Fruit fly (Drosophila melanogaster) whole organism, embryonic: Measurements from ENCODE around the gene CG13048.

Experiments
- CG10366 ChIP-seq: fragments of 200-800 bp; sonication (Bioruptor generic); IDR thresholded peaks from 2 replicates; pipeline ENCODE4 v1.3.6; 2022; ENCODE audit warnings: missing biosample characterization, missing genetic modification characterization
- CG10959 ChIP-seq: fragments of 200-800 bp; sonication (Bioruptor generic); IDR thresholded peaks from 2 replicates; pipeline ENCODE4 v1.3.6; 2022; ENCODE audit warnings: missing biosample characterization, missing genetic modification characterization
- CG10979 ChIP-seq: fragments of 200-800 bp; sonication (Bioruptor generic); optimal IDR thresholded peaks from 2 replicates; lab custom pipeline; 2018; ENCODE audit warnings: missing biosample characterization, mild to moderate bottlenecking, missing genetic modification characterization, moderate library complexity
- CG11504 ChIP-seq: fragments of 200-800 bp; sonication (Bioruptor generic); optimal IDR thresholded peaks from 3 replicates; lab custom pipeline; 2019; ENCODE audit warnings: missing biosample characterization, mild to moderate bottlenecking, missing genetic modification characterization, moderate library complexity
- CG11695 ChIP-seq: fragments of 200-800 bp; sonication (Bioruptor generic); IDR thresholded peaks from 3 replicates; pipeline ENCODE4 v1.3.6; 2022; ENCODE audit warnings: missing biosample characterization, missing genetic modification characterization
- CG12071 ChIP-seq: fragments of 200-800 bp; sonication (Bioruptor generic); optimal IDR thresholded peaks from 3 replicates; lab custom pipeline; 2018; ENCODE audit warnings: missing biosample characterization, mild to moderate bottlenecking, missing genetic modification characterization
- CG1233 ChIP-seq: fragments of 200-800 bp; sonication (Bioruptor generic); optimal IDR thresholded peaks from 4 replicates; lab custom pipeline; 2018; ENCODE audit warnings: missing biosample characterization, mild to moderate bottlenecking, missing genetic modification characterization
- CG14667 ChIP-seq: fragments of 200-800 bp; sonication (Bioruptor generic); IDR thresholded peaks from 2 replicates; pipeline ENCODE4 v1.3.6; 2022; ENCODE audit warnings: missing biosample characterization, missing genetic modification characterization
- CG14965 ChIP-seq: fragments of 200-800 bp; sonication (Bioruptor generic); optimal IDR thresholded peaks from 2 replicates; lab custom pipeline; 2016; ENCODE audit warnings: missing biosample characterization, missing genetic modification characterization, borderline replicate concordance
- CG1529 ChIP-seq: fragments of 200-800 bp; sonication (Bioruptor generic); optimal IDR thresholded peaks from 3 replicates; lab custom pipeline; 2018; ENCODE audit warnings: missing biosample characterization, missing genetic modification characterization
- CG1602 ChIP-seq: fragments of 200-800 bp; sonication (Bioruptor generic); optimal IDR thresholded peaks from 3 replicates; lab custom pipeline; 2016; ENCODE audit warnings: missing biosample characterization, missing genetic modification characterization
- CG16815 ChIP-seq: fragments of 200-800 bp; sonication (Bioruptor generic); optimal IDR thresholded peaks from 3 replicates; lab custom pipeline; 2017; ENCODE audit warnings: missing biosample characterization, mild to moderate bottlenecking, missing genetic modification characterization
- CG17328 ChIP-seq: fragments of 200-800 bp; sonication (Bioruptor generic); IDR thresholded peaks from 2 replicates; pipeline ENCODE4 v1.3.6; 2022; ENCODE audit warnings: missing biosample characterization, missing genetic modification characterization
- CG17612 ChIP-seq: fragments of 200-800 bp; sonication (Bioruptor generic); IDR thresholded peaks from 2 replicates; pipeline ENCODE4 v1.3.6; 2022; ENCODE audit warnings: missing biosample characterization, missing genetic modification characterization
- CG18764 ChIP-seq: fragments of 200-800 bp; sonication (Bioruptor generic); optimal IDR thresholded peaks from 3 replicates; lab custom pipeline; 2016; ENCODE audit warnings: missing biosample characterization, missing genetic modification characterization
- CG31441 ChIP-seq: fragments of 200-800 bp; sonication (Bioruptor generic); IDR thresholded peaks from 2 replicates; pipeline ENCODE4 v1.3.6; 2022; ENCODE audit warnings: missing biosample characterization, missing genetic modification characterization
- CG3281 ChIP-seq: fragments of 200-800 bp; sonication (Bioruptor generic); optimal IDR thresholded peaks from 3 replicates; lab custom pipeline; 2017; ENCODE audit warnings: missing biosample characterization, mild to moderate bottlenecking, missing genetic modification characterization
- CG4404 ChIP-seq: fragments of 200-800 bp; sonication (Bioruptor generic); IDR thresholded peaks from 2 replicates; pipeline ENCODE4 v1.3.6; 2022; ENCODE audit warnings: missing biosample characterization, missing genetic modification characterization
- CG5953 ChIP-seq: fragments of 200-800 bp; sonication (Bioruptor generic); IDR thresholded peaks from 2 replicates; pipeline ENCODE4 v1.3.6; 2022; ENCODE audit warnings: missing biosample characterization, missing genetic modification characterization
- CG8089 ChIP-seq: fragments of 200-800 bp; sonication (Bioruptor generic); optimal IDR thresholded peaks from 3 replicates; lab custom pipeline; 2016; ENCODE audit warnings: missing biosample characterization, missing genetic modification characterization
- CG9609 ChIP-seq: fragments of 200-800 bp; sonication (Bioruptor generic); optimal IDR thresholded peaks from 3 replicates; lab custom pipeline; 2016; ENCODE audit warnings: missing biosample characterization, missing genetic modification characterization
- Dfd ChIP-seq, 2 experiments: fragments of >200 bp; optimal IDR thresholded peaks; 2 replicates each; lab custom pipeline; 2017; ENCODE audit warnings: missing biosample characterization in 2 of 2, missing genetic modification characterization in 2 of 2
- Dll ChIP-seq: fragments of 200-800 bp; sonication (Bioruptor generic); IDR thresholded peaks from 4 replicates; pipeline ENCODE4 v1.3.6; 2022; ENCODE audit warnings: missing biosample characterization, missing genetic modification characterization; ENCODE audit not compliant: partially characterized antibody
- Ets65A ChIP-seq: fragments of 200-800 bp; sonication (Bioruptor generic); peaks from one replicate; lab custom pipeline; 2016; ENCODE audit warnings: missing biosample characterization, missing genetic modification characterization
- GATAe ChIP-seq: fragments of 200-800 bp; sonication (Bioruptor generic); conservative IDR thresholded peaks from 2 replicates; pipeline ENCODE4 v1.3.6; 2022; ENCODE audit warnings: missing biosample characterization, missing genetic modification characterization
- Hr51 ChIP-seq, 2 experiments: fragments of 200-800 bp; sonication (Bioruptor generic); optimal IDR thresholded peaks; 2 replicates in 1 of 2; 3 replicates in 1 of 2; lab custom pipeline; 2016 to 2018; ENCODE audit warnings: missing biosample characterization in 2 of 2, missing genetic modification characterization in 2 of 2, mild to moderate bottlenecking in 1 of 2, moderate library complexity in 1 of 2
- MESR4 ChIP-seq: fragments of 200-800 bp; sonication (Bioruptor generic); optimal IDR thresholded peaks from 2 replicates; lab custom pipeline; 2018; ENCODE audit warnings: missing biosample characterization, mild to moderate bottlenecking, missing genetic modification characterization, moderate library complexity
- MTF-1 ChIP-seq: fragments of 200-800 bp; sonication (Bioruptor generic); optimal IDR thresholded peaks from 2 replicates; lab custom pipeline; 2018; ENCODE audit warnings: missing biosample characterization, mild to moderate bottlenecking, missing genetic modification characterization, borderline replicate concordance
- Mrtf ChIP-seq: fragments of 200-800 bp; sonication (Bioruptor generic); IDR thresholded peaks from 3 replicates; pipeline ENCODE4 v1.3.6; 2022; ENCODE audit warnings: missing biosample characterization, missing genetic modification characterization
- NC2β ChIP-seq: fragments of 200-800 bp; sonication (Bioruptor generic); optimal IDR thresholded peaks from 2 replicates; lab custom pipeline; 2016; ENCODE audit warnings: missing biosample characterization, missing genetic modification characterization
- Neu2 ChIP-seq: fragments of 200-800 bp; sonication (Bioruptor generic); optimal IDR thresholded peaks from 3 replicates; lab custom pipeline; 2016; ENCODE audit warnings: missing biosample characterization, missing genetic modification characterization, borderline replicate concordance
- Nf-YA ChIP-seq: fragments of 200-800 bp; sonication (Bioruptor generic); IDR thresholded peaks from 2 replicates; pipeline ENCODE4 v1.3.6; 2022; ENCODE audit warnings: missing biosample characterization, missing genetic modification characterization
- Nf-YC ChIP-seq: fragments of 200-800 bp; optimal IDR thresholded peaks from 3 replicates; lab custom pipeline; 2019; ENCODE audit warnings: missing biosample characterization, mild to moderate bottlenecking, missing genetic modification characterization, moderate library complexity
- Oli ChIP-seq: fragments of 200-800 bp; sonication (Bioruptor generic); optimal IDR thresholded peaks from 2 replicates; lab custom pipeline; 2018; ENCODE audit warnings: missing biosample characterization, mild to moderate bottlenecking, missing genetic modification characterization, moderate library complexity
- Sox100B ChIP-seq: fragments of 200-800 bp; sonication (Bioruptor generic); optimal IDR thresholded peaks from 3 replicates; lab custom pipeline; 2018; ENCODE audit warnings: missing biosample characterization, mild to moderate bottlenecking, missing genetic modification characterization
- Stat92E ChIP-seq, 3 experiments: fragments of >200 bp in 2 of 3; fragments of 200-800 bp in 1 of 3; sonication (Bioruptor generic) in 1 of 3; optimal IDR thresholded peaks; 2 replicates each; lab custom pipeline; 2017 to 2019; ENCODE audit warnings: missing biosample characterization in 3 of 3, missing genetic modification characterization in 3 of 3, mild to moderate bottlenecking in 1 of 3, moderate library complexity in 1 of 3
- az2 ChIP-seq: fragments of 200-800 bp; sonication (Bioruptor generic); optimal IDR thresholded peaks from 3 replicates; lab custom pipeline; 2016; ENCODE audit warnings: missing biosample characterization, missing genetic modification characterization
- bcd ChIP-seq: fragments of 200-800 bp; sonication (Bioruptor generic); optimal IDR thresholded peaks from 2 replicates; lab custom pipeline; 2017; ENCODE audit warnings: missing biosample characterization, mild to moderate bottlenecking, missing genetic modification characterization
- br ChIP-seq: fragments of >200 bp; optimal IDR thresholded peaks from 2 replicates; lab custom pipeline; 2017
- cato ChIP-seq: fragments of 200-800 bp; sonication (Bioruptor generic); optimal IDR thresholded peaks from 2 replicates; lab custom pipeline; 2016; ENCODE audit warnings: missing biosample characterization, missing genetic modification characterization, borderline replicate concordance
- cg ChIP-seq: fragments of 200-800 bp; sonication (Bioruptor generic); optimal IDR thresholded peaks from 3 replicates; lab custom pipeline; 2019; ENCODE audit warnings: missing biosample characterization, mild to moderate bottlenecking, missing genetic modification characterization, moderate library complexity
- eyg ChIP-seq: fragments of 200-800 bp; sonication (Bioruptor generic); optimal IDR thresholded peaks from 3 replicates; lab custom pipeline; 2016; ENCODE audit warnings: missing biosample characterization, missing genetic modification characterization
- her ChIP-seq: fragments of 200-800 bp; sonication (Bioruptor generic); optimal IDR thresholded peaks from 2 replicates; lab custom pipeline; 2016; ENCODE audit warnings: missing biosample characterization, missing genetic modification characterization
- hkb ChIP-seq, 2 experiments: fragments of 200-800 bp in 1 of 2; fragments of >200 bp in 1 of 2; sonication (Bioruptor generic) in 1 of 2; IDR thresholded peaks in 1 of 2; optimal IDR thresholded peaks in 1 of 2; 2 replicates each; pipeline versions ENCODE4 v1.3.6 to Lab custom; 2017 to 2022; ENCODE audit warnings: missing biosample characterization in 1 of 2, missing genetic modification characterization in 1 of 2
- mirr ChIP-seq: fragments of 200-800 bp; sonication (Bioruptor generic); optimal IDR thresholded peaks from 3 replicates; lab custom pipeline; 2018; ENCODE audit warnings: missing biosample characterization, mild to moderate bottlenecking, missing genetic modification characterization
- phol ChIP-seq: fragments of 200-800 bp; sonication (Bioruptor generic); optimal IDR thresholded peaks from 3 replicates; lab custom pipeline; 2018; ENCODE audit warnings: missing biosample characterization, mild to moderate bottlenecking, missing genetic modification characterization, moderate library complexity
- shn ChIP-seq: fragments of 200-800 bp; sonication (Bioruptor generic); optimal IDR thresholded peaks from 3 replicates; lab custom pipeline; 2016; ENCODE audit warnings: missing biosample characterization, missing genetic modification characterization
- trem ChIP-seq: fragments of 200-800 bp; optimal IDR thresholded peaks from 3 replicates; lab custom pipeline; 2019; ENCODE audit warnings: missing biosample characterization, mild to moderate bottlenecking, missing genetic modification characterization, moderate library complexity
- vfl ChIP-seq: fragments of 200-800 bp; sonication (Bioruptor generic); optimal IDR thresholded peaks from 2 replicates; lab custom pipeline; 2016; ENCODE audit warnings: missing biosample characterization, missing genetic modification characterization

CG13048 gene

DNA sequence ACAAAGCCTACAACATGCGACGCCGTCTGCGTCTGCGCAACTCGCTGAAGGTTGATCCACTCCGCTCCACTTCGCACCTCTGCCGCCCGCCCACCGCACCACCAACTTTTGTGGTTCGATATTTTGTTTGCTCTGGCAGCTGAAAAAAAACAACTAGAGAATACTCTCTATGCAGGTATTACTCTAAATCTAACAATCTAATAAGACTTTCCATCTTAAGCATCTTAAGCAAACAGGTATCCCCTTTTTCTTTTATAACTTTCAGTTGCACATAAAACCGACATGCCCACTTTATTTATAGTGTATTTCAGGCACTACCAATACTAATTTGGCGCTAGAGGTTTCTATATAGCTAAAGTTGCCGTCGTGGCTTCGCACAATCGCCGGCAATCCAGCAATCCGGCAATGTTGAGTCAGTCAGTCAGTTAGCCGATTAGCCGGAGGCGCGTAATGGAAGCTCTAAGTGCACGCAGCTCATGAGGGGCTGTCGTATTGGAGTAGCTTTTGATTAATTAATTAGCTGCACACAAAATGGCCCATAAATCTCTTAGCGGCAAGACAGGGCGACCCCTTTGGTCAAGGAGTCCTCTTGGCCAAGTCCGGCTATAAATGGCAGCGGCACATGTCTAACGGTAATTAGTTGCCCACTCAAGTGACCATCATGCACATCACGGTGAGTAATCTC is 44.6 kb upstream of the CG13048 start, which contains the start of gene CG13058 (continued):
- TF ChIP-seq CG14667 (GFP tag; lab: Robert Waterston, UW) (0 out of 2 replicates have a peak, but pooled peaks have one; percentile 22), Sox100B (GFP tag; lab: Kevin White, UChicago) (peak; percentile 53), CG10366 (peak; percentile 87), CG14965 (GFP tag; lab: Kevin White, UChicago) (no peak), CG31441 (0 out of 2 replicates have a peak, but pooled peaks have one; percentile 42), Stat92E (GFP tag; optimal IDR thresholded peaks at IDR 0.05; lab: Kevin White, UChicago) (no peak), mirr (GFP tag; lab: Kevin White, UChicago) (no peak), CG11504 (peak; percentile 83), hkb (optimal IDR thresholded peaks at IDR 0.05; lab: Kevin White, UChicago) (no peak), hkb (GFP tag; IDR thresholded peaks at IDR 0.05; lab: Robert Waterston, UW) (peak; percentile 62), phol (no peak), cg (GFP tag; lab: Kevin White, UChicago) (no peak), az2 (GFP tag; lab: Kevin White, UChicago) (peak; percentile 42), CG10959 (GFP tag; lab: Robert Waterston, UW) (no peak), Hr51 (GFP tag; optimal IDR thresholded peaks at IDR 0.05; lab: Kevin White, UChicago) (peak in 1 of 2 experiments; percentile 86), CG3281 (GFP tag; lab: Kevin White, UChicago) (peak; percentile 43), CG17612 (GFP tag; lab: Robert Waterston, UW) (no peak), CG1602 (peak; percentile 41), shn (GFP tag; lab: Kevin White, UChicago) (peak; percentile 4), cato (GFP tag; lab: Kevin White, UChicago) (no peak), bcd (GFP tag; lab: Kevin White, UChicago) (peak; percentile 37), trem (no peak), CG4404 (GFP tag; lab: Robert Waterston, UW) (no peak), CG5953 (GFP tag; lab: Robert Waterston, UW) (no peak), CG8089 (GFP tag; lab: Kevin White, UChicago) (peak; percentile 41), CG12071 (GFP tag; lab: Kevin White, UChicago) (peak; percentile 56), Nf-YA (GFP tag; lab: Robert Waterston, UW) (peak; percentile 54), Dll (GFP tag; lab: Robert Waterston, UW) (no peak), MTF-1 (GFP tag; lab: Kevin White, UChicago) (peak; percentile 7), CG17328 (GFP tag; lab: Robert Waterston, UW) (peak; percentile 71; the same call in 1 of the 2 replicates), MESR4 (no peak), Oli (tag; lab: Kevin White, UChicago) (peak; percentile 74), CG1529 (GFP tag; lab: Kevin White, UChicago) (no peak), NC2β (GFP tag; lab: Kevin White, UChicago) (no peak), br (lab: Kevin White, UChicago) (no peak), CG1233 (GFP tag; lab: Kevin White, UChicago) (no peak), CG11695 (peak; percentile 67), CG18764 (GFP tag; lab: Kevin White, UChicago) (peak; percentile 27), eyg (GFP tag; lab: Kevin White, UChicago) (no peak), CG9609 (GFP tag; lab: Kevin White, UChicago) (peak; percentile 61), her (GFP tag; lab: Kevin White, UChicago) (peak; percentile 2), Ets65A (GFP tag; lab: Kevin White, UChicago) (peak; percentile 45), vfl (peak; percentile 14), Nf-YC (tag; lab: Kevin White, UChicago) (no peak), CG16815 (GFP tag; lab: Kevin White, UChicago) (peak; percentile 17), Dfd (GFP tag; optimal IDR thresholded peaks at IDR 0.05; lab: Kevin White, UChicago) (no peak), GATAe (GFP tag; lab: Robert Waterston, UW) (no peak), Neu2 (no peak), Mrtf (GFP tag; lab: Robert Waterston, UW) (no peak), CG10979 (tag; lab: Kevin White, UChicago) (no peak)
